Worm (Caenorhabditis elegans) whole organism, L2 larva: Measurements from ENCODE around the gene Y57G7A.6.

Experiments used
- C34F6.9 ChIP-seq: fragments of 150-350 bp; optimal IDR thresholded peaks from 2 replicates; lab custom pipeline; 2014; ENCODE audit warnings: missing biosample characterization, missing genetic modification characterization
- F13H6.1 ChIP-seq: sonication (generic microtip); optimal IDR thresholded peaks from 2 replicates; lab custom pipeline; 2016; ENCODE audit warnings: missing genetic modification characterization, missing compliant biosample characterization
- Y55F3AM.14 ChIP-seq: fragments of 200-800 bp; sonication (Bioruptor generic); optimal IDR thresholded peaks from 2 replicates; lab custom pipeline; 2018; ENCODE audit warnings: mild to moderate bottlenecking, missing genetic modification characterization, missing compliant biosample characterization
- ZK546.5 ChIP-seq: sonication (generic microtip); optimal IDR thresholded peaks from 2 replicates; lab custom pipeline; 2017; ENCODE audit warnings: missing biosample characterization, missing genetic modification characterization
- ama-1 ChIP-seq: fragments of 150-350 bp; optimal IDR thresholded peaks from 2 replicates; lab custom pipeline; 2018; ENCODE audit warnings: inconsistent platforms
- blmp-1 ChIP-seq: sonication (generic microtip); optimal IDR thresholded peaks from 2 replicates; lab custom pipeline; 2017; ENCODE audit warnings: missing genetic modification characterization, mild to moderate bottlenecking, missing compliant biosample characterization, antibody characterized with exemption, moderate library complexity; ENCODE audit not compliant: insufficient read depth
- ceh-16 ChIP-seq: fragments of 150-350 bp; optimal IDR thresholded peaks from 2 replicates; lab custom pipeline; 2014; ENCODE audit warnings: missing biosample characterization, missing genetic modification characterization
- ceh-82 ChIP-seq: fragments of 150-350 bp; optimal IDR thresholded peaks from 2 replicates; lab custom pipeline; 2014; ENCODE audit warnings: missing biosample characterization, missing genetic modification characterization
- crh-2 ChIP-seq: sonication (generic microtip); optimal IDR thresholded peaks from 2 replicates; lab custom pipeline; 2017; ENCODE audit warnings: missing biosample characterization, missing genetic modification characterization
- dmd-4 ChIP-seq: sonication (generic microtip); optimal IDR thresholded peaks from 2 replicates; lab custom pipeline; 2017; ENCODE audit warnings: missing biosample characterization, missing genetic modification characterization
- egl-27 ChIP-seq: sonication (generic microtip); optimal IDR thresholded peaks from 3 replicates; lab custom pipeline; 2017; ENCODE audit warnings: missing biosample characterization, missing genetic modification reagents, missing genetic modification characterization
- elt-1 ChIP-seq: fragments of 150-350 bp; optimal IDR thresholded peaks from 2 replicates; lab custom pipeline; 2014; ENCODE audit warnings: missing biosample characterization, missing genetic modification characterization
- elt-3 ChIP-seq: sonication (generic microtip); optimal IDR thresholded peaks from 2 replicates; lab custom pipeline; 2017; ENCODE audit warnings: missing biosample characterization, missing genetic modification characterization
- fos-1 ChIP-seq: fragments of 150-350 bp; optimal IDR thresholded peaks from 2 replicates; lab custom pipeline; 2014; ENCODE audit warnings: missing biosample characterization, missing genetic modification characterization
- lin-11 ChIP-seq: fragments of 150-350 bp; sonication (generic microtip); optimal IDR thresholded peaks from 2 replicates; lab custom pipeline; 2014; ENCODE audit warnings: missing biosample characterization, missing genetic modification characterization, inconsistent platforms, mixed read lengths
- lin-13 ChIP-seq: fragments of 150-350 bp; optimal IDR thresholded peaks from 2 replicates; lab custom pipeline; 2014; ENCODE audit warnings: missing biosample characterization, missing genetic modification reagents, missing genetic modification characterization
- lin-39 ChIP-seq: fragments of 150-350 bp; optimal IDR thresholded peaks from 2 replicates; lab custom pipeline; 2014; ENCODE audit warnings: missing biosample characterization, missing genetic modification reagents, missing genetic modification characterization
- lsy-2 ChIP-seq, 2 experiments: fragments of 150-350 bp in 1 of 2; sonication (generic microtip) in 1 of 2; optimal IDR thresholded peaks; 2 replicates each; lab custom pipeline; 2014 to 2017; ENCODE audit warnings: missing biosample characterization in 2 of 2, missing genetic modification characterization in 2 of 2
- mbf-1 ChIP-seq: sonication (generic microtip); optimal IDR thresholded peaks from 2 replicates; lab custom pipeline; 2017; ENCODE audit warnings: missing biosample characterization, missing genetic modification characterization
- mdl-1 ChIP-seq, 2 experiments: fragments of 150-350 bp in 1 of 2; sonication (generic microtip) in 1 of 2; optimal IDR thresholded peaks; 2 replicates each; lab custom pipeline; 2017; ENCODE audit warnings: missing biosample characterization in 2 of 2, missing genetic modification characterization in 2 of 2
- nhr-10 ChIP-seq: sonication (generic microtip); optimal IDR thresholded peaks from 2 replicates; lab custom pipeline; 2017; ENCODE audit warnings: missing biosample characterization, missing genetic modification characterization
- nhr-11 ChIP-seq: fragments of 150-350 bp; optimal IDR thresholded peaks from 2 replicates; lab custom pipeline; 2014; ENCODE audit warnings: missing biosample characterization, missing genetic modification characterization
- nhr-12 ChIP-seq: fragments of 150-350 bp; optimal IDR thresholded peaks from 2 replicates; lab custom pipeline; 2014; ENCODE audit warnings: missing biosample characterization, missing genetic modification characterization
- nhr-129 ChIP-seq: fragments of 150-350 bp; optimal IDR thresholded peaks from 2 replicates; lab custom pipeline; 2014; ENCODE audit warnings: missing biosample characterization, missing genetic modification characterization
- nhr-21 ChIP-seq: fragments of 150-350 bp; optimal IDR thresholded peaks from 2 replicates; lab custom pipeline; 2014; ENCODE audit warnings: missing biosample characterization, missing genetic modification characterization
- nhr-25 ChIP-seq: fragments of 150-350 bp; sonication (generic microtip); optimal IDR thresholded peaks from 3 replicates; lab custom pipeline; 2014; ENCODE audit warnings: missing biosample characterization, missing genetic modification characterization
- nhr-77 ChIP-seq: fragments of 150-350 bp; optimal IDR thresholded peaks from 2 replicates; lab custom pipeline; 2014; ENCODE audit warnings: missing biosample characterization, missing genetic modification characterization
- peb-1 ChIP-seq: fragments of 150-350 bp; optimal IDR thresholded peaks from 2 replicates; lab custom pipeline; 2014; ENCODE audit warnings: missing biosample characterization, missing genetic modification characterization
- sem-4 ChIP-seq: fragments of 150-350 bp; optimal IDR thresholded peaks from 2 replicates; lab custom pipeline; 2014; ENCODE audit warnings: missing biosample characterization, missing genetic modification reagents, missing genetic modification characterization
- sma-3 ChIP-seq: sonication (generic microtip); optimal IDR thresholded peaks from 2 replicates; lab custom pipeline; 2016; ENCODE audit warnings: missing genetic modification reagents, missing genetic modification characterization, missing compliant biosample characterization
- sma-9 ChIP-seq, 2 experiments: fragments of 150-350 bp in 1 of 2; sonication (generic microtip) in 1 of 2; optimal IDR thresholded peaks; 2 replicates each; lab custom pipeline; 2014 to 2016; ENCODE audit warnings: missing genetic modification characterization in 2 of 2, mild to moderate bottlenecking in 1 of 2, missing biosample characterization in 1 of 2, missing compliant biosample characterization in 1 of 2, missing genetic modification reagents in 1 of 2, moderate library complexity in 1 of 2
- snpc-4 ChIP-seq: fragments of 150-350 bp; optimal IDR thresholded peaks from 2 replicates; lab custom pipeline; 2014; ENCODE audit warnings: missing biosample characterization, missing genetic modification characterization
- unc-55 ChIP-seq: fragments of 150-350 bp; sonication (generic microtip); optimal IDR thresholded peaks from 3 replicates; lab custom pipeline; 2014; ENCODE audit warnings: missing biosample characterization, missing genetic modification reagents, missing genetic modification characterization
- zag-1 ChIP-seq: fragments of 150-350 bp; optimal IDR thresholded peaks from 2 replicates; lab custom pipeline; 2014; ENCODE audit warnings: missing biosample characterization, missing genetic modification characterization
- ztf-11 ChIP-seq: sonication (generic microtip); optimal IDR thresholded peaks from 2 replicates; lab custom pipeline; 2017; ENCODE audit warnings: missing biosample characterization, missing genetic modification characterization

The Y57G7A.6 gene

ce11 chrII:1241176-1241730, 44.2 kb downstream of the Y57G7A.6 start:
- TF ChIP-seq ama-1 (lab: Kevin White, UChicago) (no peak), C34F6.9 (tag; lab: Kevin White, UChicago) (no peak), nhr-10 (tag; lab: Kevin White, UChicago) (no peak), crh-2 (tag; lab: Kevin White, UChicago) (no peak), blmp-1 (peak; percentile 89), nhr-12 (tag; lab: Kevin White, UChicago) (no peak), lsy-2 (tag; optimal IDR thresholded peaks at IDR 0.05; lab: Kevin White, UChicago) (no peak), zag-1 (tag; lab: Kevin White, UChicago) (no peak)

ce11 chrII:1240436-1240835, 45.0 kb downstream of the Y57G7A.6 start:
- TF ChIP-seq ZK546.5 (tag; lab: Kevin White, UChicago) (no peak), lsy-2 (tag; optimal IDR thresholded peaks at IDR 0.05; lab: Kevin White, UChicago) (peak in 1 of 2 experiments; percentile 52), zag-1 (tag; lab: Kevin White, UChicago) (no peak), mbf-1 (tag; lab: Kevin White, UChicago) (no peak), lin-39 (tag; lab: Kevin White, UChicago) (no peak), lin-11 (tag; lab: Kevin White, UChicago) (no peak), peb-1 (tag; lab: Kevin White, UChicago) (no peak), sma-3 (GFP tag; lab: Kevin White, UChicago) (no peak), elt-3 (tag; lab: Kevin White, UChicago) (no peak), elt-1 (tag; lab: Kevin White, UChicago) (peak; percentile 39), nhr-21 (tag; lab: Kevin White, UChicago) (peak; percentile 34), ceh-82 (tag; lab: Kevin White, UChicago) (no peak), nhr-25 (tag; lab: Kevin White, UChicago) (peak; percentile 19), nhr-11 (tag; lab: Kevin White, UChicago) (no peak), blmp-1 (peak; percentile 12), sem-4 (tag; lab: Kevin White, UChicago) (peak; percentile 31), crh-2 (tag; lab: Kevin White, UChicago) (no peak), ztf-11 (no peak)

ce11 chrII:1239433-1240020, 45.9 kb downstream of the Y57G7A.6 start:
- peak; percentile 88 for TF ChIP-seq F13H6.1 (tag; lab: Kevin White, UChicago)
- peak; percentile 19 to 31 for TF ChIP-seq mdl-1 (tag; optimal IDR thresholded peaks at IDR 0.05; lab: Kevin White, UChicago)
- peak; percentile 50 for TF ChIP-seq fos-1
- peak; percentile 37 for TF ChIP-seq egl-27
- no peak for TF ChIP-seq peb-1 (tag; lab: Kevin White, UChicago)
- TF ChIP-seq lsy-2 (tag; optimal IDR thresholded peaks at IDR 0.05; lab: Kevin White, UChicago): peak in 1 of 2 experiments; percentile 57
- peak; percentile 51 for TF ChIP-seq nhr-11 (tag; lab: Kevin White, UChicago)
- no peak for TF ChIP-seq lin-39 (tag; lab: Kevin White, UChicago)
- peak; percentile 62 for TF ChIP-seq zag-1 (tag; lab: Kevin White, UChicago)
- TF ChIP-seq sma-3 (GFP tag; lab: Kevin White, UChicago): peak; percentile 18
- TF ChIP-seq nhr-21 (tag; lab: Kevin White, UChicago): peak; percentile 52
- no peak for TF ChIP-seq nhr-25 (tag; lab: Kevin White, UChicago)
- TF ChIP-seq snpc-4: no peak
- TF ChIP-seq sma-9 (GFP tag; optimal IDR thresholded peaks at IDR 0.05; lab: Kevin White, UChicago): peak; percentile 63
- TF ChIP-seq sma-9 (tag; optimal IDR thresholded peaks at IDR 0.05; lab: Kevin White, UChicago): no peak

ce11 chrII:1237845-1238244, 47.6 kb downstream of the Y57G7A.6 start:
- TF ChIP-seq lin-13: peak; percentile 32
- TF ChIP-seq ceh-16: peak; percentile 55
- TF ChIP-seq sma-9 (GFP tag; optimal IDR thresholded peaks at IDR 0.05; lab: Kevin White, UChicago): peak; percentile 69
- no peak for TF ChIP-seq sma-9 (tag; optimal IDR thresholded peaks at IDR 0.05; lab: Kevin White, UChicago)
- no peak for TF ChIP-seq dmd-4 (tag; lab: Kevin White, UChicago)
- TF ChIP-seq blmp-1: peak; percentile 20
- peak; percentile 93 for TF ChIP-seq F13H6.1 (tag; lab: Kevin White, UChicago)
- peak; percentile 65 for TF ChIP-seq Y55F3AM.14 (GFP tag; lab: Kevin White, UChicago)
- peak; percentile 26 for TF ChIP-seq C34F6.9 (tag; lab: Kevin White, UChicago)
- peak; percentile 12 for TF ChIP-seq sem-4 (tag; lab: Kevin White, UChicago)
- peak; percentile 69 for TF ChIP-seq sma-3 (GFP tag; lab: Kevin White, UChicago)
- peak; percentile 41 for TF ChIP-seq fos-1
- peak; percentile 69 for TF ChIP-seq nhr-21 (tag; lab: Kevin White, UChicago)
- no peak for TF ChIP-seq mbf-1 (tag; lab: Kevin White, UChicago)
- TF ChIP-seq nhr-129: peak; percentile 15
- TF ChIP-seq lin-11 (tag; lab: Kevin White, UChicago): peak; percentile 42
- no peak for TF ChIP-seq snpc-4
- TF ChIP-seq ceh-82 (tag; lab: Kevin White, UChicago): no peak
- no peak for TF ChIP-seq ZK546.5 (tag; lab: Kevin White, UChicago)
- peak; percentile 49 for TF ChIP-seq unc-55 (GFP tag; lab: Kevin White, UChicago)
- no peak for TF ChIP-seq nhr-77
- TF ChIP-seq lsy-2 (tag; optimal IDR thresholded peaks at IDR 0.05; lab: Kevin White, UChicago): peak in 1 of 2 experiments; percentile 54
- TF ChIP-seq egl-27: peak; percentile 66
- no peak for TF ChIP-seq nhr-10 (tag; lab: Kevin White, UChicago)
- TF ChIP-seq elt-1 (tag; lab: Kevin White, UChicago): no peak
- no peak for TF ChIP-seq ama-1 (lab: Kevin White, UChicago)
- peak; percentile 23 for TF ChIP-seq nhr-25 (tag; lab: Kevin White, UChicago)
- TF ChIP-seq mdl-1 (tag; optimal IDR thresholded peaks at IDR 0.05; lab: Kevin White, UChicago): peak; percentile 54 to 62
- peak; percentile 97 for TF ChIP-seq peb-1 (tag; lab: Kevin White, UChicago)
- TF ChIP-seq zag-1 (tag; lab: Kevin White, UChicago): peak; percentile 66
